Worm (Caenorhabditis elegans) whole organism, mixed stage, embryonic: Measurements from ENCODE around the gene lact-6.

Source experiments
- M03D4.4 ChIP-seq: sonication (generic microtip); optimal IDR thresholded peaks from 2 replicates; lab custom pipeline; 2017; ENCODE audit warnings: mild to moderate bottlenecking, missing genetic modification characterization, missing compliant biosample characterization
- ham-2 ChIP-seq: fragments of 200-800 bp; sonication (Bioruptor generic); optimal IDR thresholded peaks from 2 replicates; lab custom pipeline; 2018; ENCODE audit warnings: mild to moderate bottlenecking, missing genetic modification characterization, missing compliant biosample characterization
- nhr-12 ChIP-seq: fragments of 150-350 bp; optimal IDR thresholded peaks from 2 replicates; lab custom pipeline; 2014; ENCODE audit warnings: missing biosample characterization, missing genetic modification characterization
- snpc-4 ChIP-seq: fragments of 150-350 bp; optimal IDR thresholded peaks from 2 replicates; lab custom pipeline; 2014; ENCODE audit warnings: missing biosample characterization, missing genetic modification characterization

DNA sequence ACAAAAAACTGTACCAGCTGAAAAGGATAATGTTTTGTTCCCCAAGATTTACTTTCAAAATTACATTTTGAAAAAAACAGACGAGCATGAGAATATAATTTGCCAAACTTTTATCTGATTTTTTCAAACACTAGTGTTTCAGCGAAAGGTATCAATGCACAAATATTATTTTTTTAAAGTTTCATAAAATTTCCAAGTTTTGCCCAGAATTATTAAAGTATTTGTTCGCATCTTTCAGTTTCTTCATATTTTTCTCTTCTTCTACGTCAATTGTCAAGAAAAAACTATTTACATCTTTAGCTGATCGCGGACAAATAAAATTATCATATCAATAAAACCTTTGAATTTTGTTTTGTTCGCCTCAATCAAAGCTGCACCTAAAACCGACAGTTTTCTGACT, 5.9 kb upstream of the lact-6 start, which contains the start of gene C06A12.8:
- TF ChIP-seq M03D4.4 (tag; lab: Kevin White, UChicago) (no peak), snpc-4 (tag; lab: Kevin White, UChicago) (no peak), ham-2 (GFP tag; lab: Kevin White, UChicago) (no peak), nhr-12 (tag; lab: Kevin White, UChicago) (no peak)
